Worm (Caenorhabditis elegans) whole organism, L1 larva: ENCODE measurements around the gene srh-33.

Experiments used
- C16A3.4 ChIP-seq: fragments of 150-350 bp; optimal IDR thresholded peaks from 2 replicates; lab custom pipeline; 2014; ENCODE audit warnings: missing biosample characterization, missing genetic modification characterization
- C34B4.2 ChIP-seq: sonication (generic microtip); optimal IDR thresholded peaks from 2 replicates; lab custom pipeline; 2017; ENCODE audit warnings: mild to moderate bottlenecking, missing genetic modification characterization, missing compliant biosample characterization
- aha-1 ChIP-seq: fragments of 150-350 bp; optimal IDR thresholded peaks from 2 replicates; lab custom pipeline; 2014; ENCODE audit warnings: missing biosample characterization, missing genetic modification characterization
- alr-1 ChIP-seq: fragments of 200-800 bp; sonication (Bioruptor generic); optimal IDR thresholded peaks from 2 replicates; lab custom pipeline; 2018; ENCODE audit warnings: borderline replicate concordance, mild to moderate bottlenecking, missing genetic modification characterization, missing compliant biosample characterization
- aly-2 ChIP-seq: fragments of 150-350 bp; optimal IDR thresholded peaks from 2 replicates; lab custom pipeline; 2014; ENCODE audit warnings: missing biosample characterization, missing genetic modification characterization
- ama-1 ChIP-seq: fragments of 150-350 bp; optimal IDR thresholded peaks from 2 replicates; lab custom pipeline; 2014
- blmp-1 ChIP-seq: fragments of 150-350 bp; optimal IDR thresholded peaks from 2 replicates; lab custom pipeline; 2014; ENCODE audit warnings: missing biosample characterization, missing genetic modification characterization
- ceh-8 ChIP-seq: fragments of 200-800 bp; sonication (Bioruptor generic); optimal IDR thresholded peaks from 2 replicates; lab custom pipeline; 2018; ENCODE audit warnings: mild to moderate bottlenecking, missing genetic modification characterization, moderate library complexity, missing compliant biosample characterization
- ceh-88 ChIP-seq: fragments of 200-800 bp; sonication (Bioruptor generic); IDR thresholded peaks from 2 replicates; pipeline ENCODE4 v1.3.6; 2022; ENCODE audit warnings: missing genetic modification characterization, missing compliant biosample characterization
- ceh-90 ChIP-seq: sonication (generic microtip); optimal IDR thresholded peaks from 2 replicates; lab custom pipeline; 2016; ENCODE audit warnings: missing genetic modification characterization, missing compliant biosample characterization
- ces-1 ChIP-seq: fragments of 150-350 bp; optimal IDR thresholded peaks from 2 replicates; lab custom pipeline; 2014; ENCODE audit warnings: missing biosample characterization, missing genetic modification reagents, missing genetic modification characterization
- dpl-1 ChIP-seq, 3 experiments: fragments of 150-350 bp in 2 of 3; sonication (generic microtip) in 1 of 3; optimal IDR thresholded peaks; 2 replicates each; lab custom pipeline; 2014 to 2017; ENCODE audit warnings: missing biosample characterization in 3 of 3, missing genetic modification characterization in 3 of 3, missing genetic modification reagents in 3 of 3
- dsc-1 ChIP-seq: sonication (generic microtip); optimal IDR thresholded peaks from 2 replicates; lab custom pipeline; 2016; ENCODE audit warnings: mild to moderate bottlenecking, missing genetic modification characterization, missing compliant biosample characterization
- efl-3 ChIP-seq: fragments of 200-800 bp; sonication (Bioruptor generic); optimal IDR thresholded peaks from 2 replicates; lab custom pipeline; 2018; ENCODE audit warnings: mild to moderate bottlenecking, missing genetic modification characterization, missing compliant biosample characterization
- egl-27 ChIP-seq, 2 experiments: fragments of 150-350 bp in 1 of 2; sonication (generic microtip); optimal IDR thresholded peaks; 3 replicates each; lab custom pipeline; 2017 to 2018; ENCODE audit warnings: missing biosample characterization in 2 of 2, missing genetic modification characterization in 2 of 2, missing genetic modification reagents in 2 of 2
- elt-2 ChIP-seq: sonication (generic microtip); optimal IDR thresholded peaks from 2 replicates; lab custom pipeline; 2016; ENCODE audit warnings: missing genetic modification characterization, mild to moderate bottlenecking, inconsistent platforms, missing compliant biosample characterization, missing genetic modification reagents
- elt-3 ChIP-seq, 6 experiments: fragments of 150-350 bp in 1 of 6; sonication (generic microtip); optimal IDR thresholded peaks; 2 replicates each; lab custom pipeline; 2017 to 2018; ENCODE audit warnings: missing biosample characterization in 6 of 6, missing genetic modification characterization in 6 of 6, inconsistent platforms in 1 of 6
- fkh-10 ChIP-seq: sonication (generic microtip); optimal IDR thresholded peaks from 2 replicates; lab custom pipeline; 2017; ENCODE audit warnings: missing biosample characterization, missing genetic modification reagents, missing genetic modification characterization
- fkh-4 ChIP-seq: sonication (generic microtip); optimal IDR thresholded peaks from 2 replicates; lab custom pipeline; 2016; ENCODE audit warnings: missing compliant biosample characterization, missing genetic modification characterization, borderline replicate concordance
- fkh-8 ChIP-seq: sonication (generic microtip); optimal IDR thresholded peaks from 2 replicates; lab custom pipeline; 2016; ENCODE audit warnings: mild to moderate bottlenecking, missing genetic modification characterization, missing compliant biosample characterization
- grh-1 ChIP-seq: fragments of 200-800 bp; sonication (Bioruptor generic); IDR thresholded peaks from 2 replicates; pipeline ENCODE4 v1.3.6; 2022; ENCODE audit warnings: missing genetic modification reagents, missing genetic modification characterization, missing compliant biosample characterization
- hlh-4 ChIP-seq: sonication (generic microtip); optimal IDR thresholded peaks from 2 replicates; lab custom pipeline; 2016; ENCODE audit warnings: mild to moderate bottlenecking, missing genetic modification characterization, missing compliant biosample characterization
- hpl-2 ChIP-seq: fragments of 150-350 bp; optimal IDR thresholded peaks from 2 replicates; lab custom pipeline; 2014; ENCODE audit warnings: missing biosample characterization, missing genetic modification reagents, missing genetic modification characterization
- isw-1 ChIP-seq: fragments of 200-800 bp; sonication (Bioruptor generic); IDR thresholded peaks from 2 replicates; pipeline ENCODE4 v1.3.6; 2022; ENCODE audit warnings: missing genetic modification characterization, missing compliant biosample characterization
- jun-1 ChIP-seq: fragments of 150-350 bp; optimal IDR thresholded peaks from 2 replicates; lab custom pipeline; 2014; ENCODE audit warnings: missing biosample characterization, missing genetic modification reagents, missing genetic modification characterization
- lin-13 ChIP-seq: fragments of 150-350 bp; optimal IDR thresholded peaks from 2 replicates; lab custom pipeline; 2014; ENCODE audit warnings: missing biosample characterization, missing genetic modification reagents, missing genetic modification characterization
- lin-14 ChIP-seq: fragments of 200-800 bp; sonication (Bioruptor generic); optimal IDR thresholded peaks from 2 replicates; lab custom pipeline; 2018; ENCODE audit warnings: mild to moderate bottlenecking, missing genetic modification characterization, moderate library complexity, missing compliant biosample characterization
- lin-15B ChIP-seq: fragments of 150-350 bp; sonication (generic microtip); optimal IDR thresholded peaks from 3 replicates; lab custom pipeline; 2014; ENCODE audit warnings: missing biosample characterization, missing genetic modification characterization
- lin-35 ChIP-seq, 2 experiments: fragments of 150-350 bp; optimal IDR thresholded peaks; 2 replicates each; lab custom pipeline; 2014; ENCODE audit warnings: missing biosample characterization in 2 of 2, missing genetic modification characterization in 2 of 2, missing genetic modification reagents in 2 of 2
- lin-39 ChIP-seq: fragments of 150-350 bp; optimal IDR thresholded peaks from 2 replicates; lab custom pipeline; 2014; ENCODE audit warnings: missing biosample characterization, missing genetic modification reagents, missing genetic modification characterization
- lir-3 ChIP-seq: sonication (generic microtip); optimal IDR thresholded peaks from 2 replicates; lab custom pipeline; 2016; ENCODE audit warnings: mild to moderate bottlenecking, missing genetic modification characterization, moderate library complexity, missing compliant biosample characterization; ENCODE audit not compliant: poor library complexity
- lsy-2 ChIP-seq, 2 experiments: fragments of 150-350 bp; optimal IDR thresholded peaks; 2 replicates each; lab custom pipeline; 2014; ENCODE audit warnings: missing biosample characterization in 2 of 2, missing genetic modification characterization in 2 of 2
- mab-9 ChIP-seq: fragments of 200-800 bp; sonication (Bioruptor generic); IDR thresholded peaks from 2 replicates; pipeline ENCODE4 v1.3.6; 2022; ENCODE audit warnings: missing genetic modification reagents, missing genetic modification characterization, missing compliant biosample characterization
- mep-1 ChIP-seq: fragments of 150-350 bp; optimal IDR thresholded peaks from 2 replicates; lab custom pipeline; 2014; ENCODE audit warnings: missing biosample characterization, missing genetic modification characterization
- nhr-11 ChIP-seq: fragments of 150-350 bp; optimal IDR thresholded peaks from 2 replicates; lab custom pipeline; 2014; ENCODE audit warnings: missing biosample characterization, missing genetic modification characterization
- nhr-12 ChIP-seq: sonication (generic microtip); optimal IDR thresholded peaks from 2 replicates; lab custom pipeline; 2017; ENCODE audit warnings: missing biosample characterization, missing genetic modification characterization
- nhr-19 ChIP-seq: fragments of 200-800 bp; sonication (Bioruptor generic); conservative IDR thresholded peaks from 2 replicates; pipeline ENCODE4 v1.3.6; 2022; ENCODE audit warnings: missing genetic modification characterization, missing compliant biosample characterization
- nhr-20 ChIP-seq: sonication (generic microtip); optimal IDR thresholded peaks from 2 replicates; lab custom pipeline; 2016; ENCODE audit warnings: mild to moderate bottlenecking, missing genetic modification characterization, missing compliant biosample characterization
- nhr-28 ChIP-seq: fragments of 150-350 bp; optimal IDR thresholded peaks from 2 replicates; lab custom pipeline; 2014; ENCODE audit warnings: missing biosample characterization, missing genetic modification characterization
- nhr-47 ChIP-seq: sonication (generic microtip); optimal IDR thresholded peaks from 2 replicates; lab custom pipeline; 2016; ENCODE audit warnings: mild to moderate bottlenecking, missing genetic modification characterization, moderate library complexity, missing compliant biosample characterization
- nhr-76 ChIP-seq: sonication (generic microtip); optimal IDR thresholded peaks from 2 replicates; lab custom pipeline; 2017; ENCODE audit warnings: missing biosample characterization, missing genetic modification characterization
- nhr-77 ChIP-seq: fragments of 150-350 bp; optimal IDR thresholded peaks from 2 replicates; lab custom pipeline; 2014; ENCODE audit warnings: missing biosample characterization, missing genetic modification characterization
- nhr-85 ChIP-seq: sonication (generic microtip); peaks from one replicate; lab custom pipeline; 2016; ENCODE audit warnings: missing genetic modification characterization, inconsistent platforms, missing compliant biosample characterization
- pqm-1 ChIP-seq: sonication (generic microtip); optimal IDR thresholded peaks from 3 replicates; lab custom pipeline; 2017; ENCODE audit warnings: missing biosample characterization, missing genetic modification characterization
- rnt-1 ChIP-seq: sonication (generic microtip); optimal IDR thresholded peaks from 2 replicates; lab custom pipeline; 2016; ENCODE audit warnings: mild to moderate bottlenecking, missing genetic modification characterization, moderate library complexity, missing compliant biosample characterization
- skn-1 ChIP-seq: fragments of 150-350 bp; optimal IDR thresholded peaks from 2 replicates; lab custom pipeline; 2014; ENCODE audit warnings: missing biosample characterization, missing genetic modification characterization
- snu-23 ChIP-seq: sonication (generic microtip); optimal IDR thresholded peaks from 2 replicates; lab custom pipeline; 2016; ENCODE audit warnings: missing genetic modification characterization, missing compliant biosample characterization
- sox-4 ChIP-seq: sonication (generic microtip); optimal IDR thresholded peaks from 2 replicates; lab custom pipeline; 2016; ENCODE audit warnings: missing genetic modification characterization, missing compliant biosample characterization
- sptf-1 ChIP-seq: fragments of 150-350 bp; optimal IDR thresholded peaks from 2 replicates; lab custom pipeline; 2014; ENCODE audit warnings: missing biosample characterization, missing genetic modification characterization
- tbx-2 ChIP-seq: sonication (generic microtip); optimal IDR thresholded peaks from 2 replicates; lab custom pipeline; 2016; ENCODE audit warnings: missing genetic modification characterization, missing compliant biosample characterization
- unc-30 ChIP-seq: sonication (generic microtip); optimal IDR thresholded peaks from 2 replicates; lab custom pipeline; 2017; ENCODE audit warnings: missing biosample characterization, missing genetic modification characterization
- unc-62 ChIP-seq: fragments of 150-350 bp; optimal IDR thresholded peaks from 2 replicates; lab custom pipeline; 2014; ENCODE audit warnings: missing biosample characterization, missing genetic modification reagents, missing genetic modification characterization
- unc-86 ChIP-seq: sonication (generic microtip); optimal IDR thresholded peaks from 2 replicates; lab custom pipeline; 2016; ENCODE audit warnings: missing genetic modification characterization, missing compliant biosample characterization
- vab-15 ChIP-seq: sonication (generic microtip); optimal IDR thresholded peaks from 2 replicates; lab custom pipeline; 2017; ENCODE audit warnings: missing genotype, mild to moderate bottlenecking, missing genetic modification characterization, missing compliant biosample characterization
- ztf-4 ChIP-seq: fragments of 150-350 bp; optimal IDR thresholded peaks from 2 replicates; lab custom pipeline; 2014; ENCODE audit warnings: missing biosample characterization, missing genetic modification characterization

Gene srh-33

ce11 chrV:462263-462662, 19.2 kb upstream of the srh-33 start, which contains the start of gene nhr-202:
Gene nhr-202 (plus strand): TSS chrV:462588.
- TF ChIP-seq ceh-8 (GFP tag; lab: Kevin White, UChicago) = no peak
- TF ChIP-seq unc-86 (tag; lab: Kevin White, UChicago) = no peak
- TF ChIP-seq lin-35 (GFP tag; optimal IDR thresholded peaks at IDR 0.05; lab: Kevin White, UChicago) = peak in 1 of 2 experiments; percentile 11
- TF ChIP-seq ceh-88 (GFP tag; lab: Robert Waterston, UW) = no peak
- no peak for TF ChIP-seq efl-3 (GFP tag; lab: Kevin White, UChicago)
- TF ChIP-seq ama-1 = no peak
- TF ChIP-seq ztf-4 (tag; lab: Kevin White, UChicago) = no peak
- peak in 1 of 2 experiments; percentile 5 for TF ChIP-seq lsy-2 (tag; optimal IDR thresholded peaks at IDR 0.05; lab: Kevin White, UChicago)
- no peak for TF ChIP-seq aha-1 (tag; lab: Kevin White, UChicago)
- TF ChIP-seq jun-1 (tag; lab: Kevin White, UChicago) = no peak
- no peak for TF ChIP-seq fkh-8 (tag; lab: Kevin White, UChicago)
- TF ChIP-seq snu-23 (GFP tag; lab: Kevin White, UChicago) = peak; percentile 29
- no peak for TF ChIP-seq grh-1 (GFP tag; lab: Robert Waterston, UW)
- TF ChIP-seq sox-4 (tag; lab: Kevin White, UChicago) = no peak
- TF ChIP-seq sptf-1 (tag; lab: Kevin White, UChicago) = no peak
- no peak for TF ChIP-seq fkh-4
- TF ChIP-seq skn-1 (tag; lab: Kevin White, UChicago) = no peak
- TF ChIP-seq ceh-90 (tag; lab: Kevin White, UChicago) = no peak
- TF ChIP-seq elt-3 (tag; optimal IDR thresholded peaks at IDR 0.05; lab: Kevin White, UChicago) = no peak
- no peak for TF ChIP-seq dsc-1 (tag; lab: Kevin White, UChicago)
- TF ChIP-seq nhr-19 (GFP tag; lab: Robert Waterston, UW) = no peak
- no peak for TF ChIP-seq rnt-1
- no peak for TF ChIP-seq lin-15B (tag; lab: Kevin White, UChicago)
- no peak for TF ChIP-seq nhr-11 (tag; lab: Kevin White, UChicago)
- TF ChIP-seq nhr-28 (tag; lab: Kevin White, UChicago) = no peak
- peak; percentile 25 for TF ChIP-seq mep-1 (tag; lab: Kevin White, UChicago)
- no peak for TF ChIP-seq fkh-10 (GFP tag; lab: Kevin White, UChicago)
- no peak for TF ChIP-seq unc-30 (tag; lab: Kevin White, UChicago)
- no peak for TF ChIP-seq C16A3.4 (tag; lab: Kevin White, UChicago)
- TF ChIP-seq lir-3 (tag; lab: Kevin White, UChicago) = no peak
- no peak for TF ChIP-seq pqm-1 (tag; lab: Kevin White, UChicago)
- no peak for TF ChIP-seq nhr-12
- TF ChIP-seq lin-14 (GFP tag; lab: Kevin White, UChicago) = no peak
- no peak for TF ChIP-seq ces-1 (GFP tag; lab: Kevin White, UChicago)
- peak; percentile 24 for TF ChIP-seq elt-2 (tag; lab: Kevin White, UChicago)
- TF ChIP-seq nhr-85 (tag; lab: Kevin White, UChicago) = peak; percentile 70
- TF ChIP-seq hpl-2 = no peak
- TF ChIP-seq unc-62 = no peak
- no peak for TF ChIP-seq egl-27 (tag; optimal IDR thresholded peaks at IDR 0.05; lab: Kevin White, UChicago)
- TF ChIP-seq lin-39 (tag; lab: Kevin White, UChicago) = no peak
- no peak for TF ChIP-seq tbx-2 (tag; lab: Kevin White, UChicago)
- TF ChIP-seq nhr-77 (tag; lab: Kevin White, UChicago) = no peak
- no peak for TF ChIP-seq hlh-4 (tag; lab: Kevin White, UChicago)
- no peak for TF ChIP-seq alr-1 (tag; lab: Kevin White, UChicago)
- TF ChIP-seq C34B4.2 = no peak
- TF ChIP-seq vab-15 (tag; lab: Kevin White, UChicago) = no peak
- TF ChIP-seq lin-13 (GFP tag; lab: Kevin White, UChicago) = no peak
- TF ChIP-seq isw-1 = no peak
- no peak for TF ChIP-seq dpl-1 (GFP tag; optimal IDR thresholded peaks at IDR 0.05; lab: Kevin White, UChicago)
- TF ChIP-seq mab-9 = no peak
- no peak for TF ChIP-seq blmp-1 (tag; lab: Kevin White, UChicago)
- no peak for TF ChIP-seq nhr-76 (tag; lab: Kevin White, UChicago)
- TF ChIP-seq nhr-20 (tag; lab: Kevin White, UChicago) = peak; percentile 66
- no peak for TF ChIP-seq nhr-47 (tag; lab: Kevin White, UChicago)
- no peak for TF ChIP-seq aly-2 (tag; lab: Kevin White, UChicago)
